Worm (Caenorhabditis elegans): ENCODE results near the gene T03G6.1.

The T03G6.1 gene

ce11 chrX:2591586-2592000 is 16.4 kb upstream of the T03G6.1 start (continued):
- TF ChIP-seq ztf-11 (tag; optimal IDR thresholded peaks at IDR 0.05), result no peak
- TF ChIP-seq C16A3.4 (tag; optimal IDR thresholded peaks at IDR 0.05), result peak; percentile 48
- TF ChIP-seq nhr-76 (tag; optimal IDR thresholded peaks at IDR 0.05), result no peak
- TF ChIP-seq lin-39 (tag; optimal IDR thresholded peaks at IDR 0.05), result no peak
- peak; percentile 85 for TF ChIP-seq snu-23 (GFP tag; optimal IDR thresholded peaks at IDR 0.05)
- no peak for TF ChIP-seq nhr-28 (tag; optimal IDR thresholded peaks at IDR 0.05)
- peak; percentile 93 for TF ChIP-seq lin-14 (GFP tag; optimal IDR thresholded peaks at IDR 0.05)
- no peak for TF ChIP-seq nhr-237 (tag; optimal IDR thresholded peaks at IDR 0.05)
- peak; percentile 68 for TF ChIP-seq nhr-19 (GFP tag; conservative IDR thresholded peaks at IDR 0.05)
- TF ChIP-seq ama-1 (optimal IDR thresholded peaks at IDR 0.05), result no peak
- peak; percentile 88 for TF ChIP-seq nhr-20 (tag; optimal IDR thresholded peaks at IDR 0.05)
- no peak for TF ChIP-seq mep-1 (tag; optimal IDR thresholded peaks at IDR 0.05)
- TF ChIP-seq ztf-4 (tag; optimal IDR thresholded peaks at IDR 0.05), result peak; percentile 40
- TF ChIP-seq alr-1 (tag; optimal IDR thresholded peaks at IDR 0.05; ENCODE audit: borderline replicate concordance), result no peak
- peak; percentile 52 for TF ChIP-seq grh-1 (GFP tag; IDR thresholded peaks at IDR 0.05)
- TF ChIP-seq efl-1 (optimal IDR thresholded peaks at IDR 0.05), result peak; percentile 8 to 41
- peak in 1 of 2 experiments; percentile 28 for TF ChIP-seq efl-1 (GFP tag; optimal IDR thresholded peaks at IDR 0.05 in 1 of 2)
- peak in 1 of 2 experiments; percentile 54 for TF ChIP-seq mdl-1 (tag; optimal IDR thresholded peaks at IDR 0.05)
- no peak for TF ChIP-seq zag-1 (tag; optimal IDR thresholded peaks at IDR 0.05)
- TF ChIP-seq mab-9 (GFP tag; IDR thresholded peaks at IDR 0.05), result no peak
- no peak for TF ChIP-seq mef-2 (tag; optimal IDR thresholded peaks at IDR 0.05)
- TF ChIP-seq swsn-7 (tag; optimal IDR thresholded peaks at IDR 0.05), result peak; percentile 73
- TF ChIP-seq nhr-11 (tag; optimal IDR thresholded peaks at IDR 0.05), result no peak
- TF ChIP-seq tbx-2 (tag; optimal IDR thresholded peaks at IDR 0.05), result peak; percentile 76
- peak; percentile 47 for TF ChIP-seq irx-1 (tag; optimal IDR thresholded peaks at IDR 0.05)
- peak; percentile 14 for TF ChIP-seq lin-13 (GFP tag; optimal IDR thresholded peaks at IDR 0.05)
- no peak for TF ChIP-seq fkh-4 (tag; optimal IDR thresholded peaks at IDR 0.05; ENCODE audit: borderline replicate concordance)
- TF ChIP-seq pag-3 (tag; optimal IDR thresholded peaks at IDR 0.05; ENCODE audit: borderline replicate concordance, insufficient read depth), result no peak
- TF ChIP-seq lir-3 (tag; optimal IDR thresholded peaks at IDR 0.05; ENCODE audit: poor library complexity), result no peak
- peak; percentile 28 to 55 for TF ChIP-seq lsy-2 (tag; optimal IDR thresholded peaks at IDR 0.05)
- no peak for TF ChIP-seq fkh-10 (GFP tag; optimal IDR thresholded peaks at IDR 0.05)
- TF ChIP-seq sptf-1 (tag; optimal IDR thresholded peaks at IDR 0.05), result no peak
- TF ChIP-seq zip-4 (GFP tag; optimal IDR thresholded peaks at IDR 0.05), result no peak
- TF ChIP-seq pax-3 (tag; optimal IDR thresholded peaks at IDR 0.05), result no peak
- TF ChIP-seq unc-98 (GFP tag; IDR thresholded peaks at IDR 0.05), result no peak
- TF ChIP-seq snpc-4 (tag; optimal IDR thresholded peaks at IDR 0.05), result no peak
- no peak for TF ChIP-seq unc-86 (tag; optimal IDR thresholded peaks at IDR 0.05)
- peak; percentile 53 for TF ChIP-seq nhr-47 (tag; optimal IDR thresholded peaks at IDR 0.05)
- no peak for TF ChIP-seq nhr-12 (tag; optimal IDR thresholded peaks at IDR 0.05)
- no peak for TF ChIP-seq dsc-1 (tag; optimal IDR thresholded peaks at IDR 0.05)
- TF ChIP-seq rnt-1 (tag; optimal IDR thresholded peaks at IDR 0.05), result peak; percentile 70
- TF ChIP-seq F16B12.6 (tag; optimal IDR thresholded peaks at IDR 0.05), result no peak

- TF ChIP-seq lir-3 (tag; optimal IDR thresholded peaks at IDR 0.05; ENCODE audit: poor library complexity) (no peak), sup-37 (GFP tag; optimal IDR thresholded peaks at IDR 0.05) (no peak), hlh-4 (tag; optimal IDR thresholded peaks at IDR 0.05) (no peak), lin-35 (GFP tag; optimal IDR thresholded peaks at IDR 0.05) (peak in 1 of 2 experiments; percentile 7), elt-3 (tag; optimal IDR thresholded peaks at IDR 0.05) (peak in 1 of 6 experiments; percentile 34), jun-1 (tag; optimal IDR thresholded peaks at IDR 0.05) (no peak), lin-14 (GFP tag; optimal IDR thresholded peaks at IDR 0.05) (peak; percentile 35), mdl-1 (tag; optimal IDR thresholded peaks at IDR 0.05) (peak in 1 of 2 experiments; percentile 4), pag-3 (tag; optimal IDR thresholded peaks at IDR 0.05; ENCODE audit: borderline replicate concordance, insufficient read depth) (peak; percentile 8), lsy-2 (tag; optimal IDR thresholded peaks at IDR 0.05) (peak in 1 of 2 experiments; percentile 11), unc-62 (GFP tag; optimal IDR thresholded peaks at IDR 0.05) (no peak), F16B12.6 (tag; optimal IDR thresholded peaks at IDR 0.05) (no peak), blmp-1 (tag; optimal IDR thresholded peaks at IDR 0.05) (peak; percentile 60), nhr-20 (tag; optimal IDR thresholded peaks at IDR 0.05) (peak; percentile 39)
These were observed 15.3 kb upstream of the T03G6.1 start for ce11 chrX:2592670-2593280.
